Worm (Caenorhabditis elegans) whole organism, late embryonic: Measurements from ENCODE around the gene sru-11.

Source experiments
- T23F11.4 ChIP-seq: fragments of 200-800 bp; sonication (Bioruptor generic); optimal IDR thresholded peaks from 2 replicates; lab custom pipeline; 2018; ENCODE audit warnings: mild to moderate bottlenecking, missing genetic modification characterization, missing compliant biosample characterization
- ceh-31 ChIP-seq: sonication (generic microtip); optimal IDR thresholded peaks from 2 replicates; lab custom pipeline; 2016; ENCODE audit warnings: missing genetic modification characterization, missing compliant biosample characterization
- hlh-15 ChIP-seq: sonication (generic microtip); optimal IDR thresholded peaks from 2 replicates; lab custom pipeline; 2016; ENCODE audit warnings: missing genetic modification characterization, missing compliant biosample characterization
- hlh-8 ChIP-seq: sonication (generic microtip); optimal IDR thresholded peaks from 2 replicates; lab custom pipeline; 2016; ENCODE audit warnings: missing genotype, missing genetic modification characterization, missing compliant biosample characterization

- TF ChIP-seq ceh-31 (tag; lab: Kevin White, UChicago): no peak
- no peak for TF ChIP-seq hlh-8
- TF ChIP-seq hlh-15 (tag; lab: Kevin White, UChicago): no peak
- TF ChIP-seq T23F11.4 (GFP tag; lab: Kevin White, UChicago): no peak
These were observed 23.1 kb upstream of the sru-11 start, which contains the start of the genes Y45F10B.13 and qui-1 for ce11 chrIV:13561629-13562028.
